Fruit fly (Drosophila melanogaster) whole organism, embryonic: ENCODE data around the gene Usp1.

Experiments used
- Atf-2 ChIP-seq: fragments of 200-800 bp; sonication (Bioruptor generic); optimal IDR thresholded peaks from 2 replicates; lab custom pipeline; 2016; ENCODE audit warnings: missing biosample characterization, missing genetic modification characterization
- Bgb ChIP-seq: fragments of 200-800 bp; sonication (Bioruptor generic); IDR thresholded peaks from 2 replicates; pipeline ENCODE4 v1.3.6; 2022; ENCODE audit warnings: missing biosample characterization, missing genetic modification characterization; ENCODE audit not compliant: partially characterized antibody
- CG11560 ChIP-seq: fragments of 200-800 bp; sonication (Bioruptor generic); IDR thresholded peaks from 3 replicates; pipeline ENCODE4 v1.3.6; 2022; ENCODE audit warnings: missing biosample characterization, missing genetic modification characterization
- CG12299 ChIP-seq: fragments of 200-800 bp; sonication (Bioruptor generic); optimal IDR thresholded peaks from 2 replicates; lab custom pipeline; 2018; ENCODE audit warnings: missing biosample characterization, mild to moderate bottlenecking, missing genetic modification characterization
- CG1647 ChIP-seq: fragments of 200-800 bp; sonication (Bioruptor generic); optimal IDR thresholded peaks from 3 replicates; lab custom pipeline; 2016; ENCODE audit warnings: missing biosample characterization, missing genetic modification characterization
- CG16815 ChIP-seq: fragments of 200-800 bp; sonication (Bioruptor generic); optimal IDR thresholded peaks from 3 replicates; lab custom pipeline; 2017; ENCODE audit warnings: missing biosample characterization, mild to moderate bottlenecking, missing genetic modification characterization
- CG17385 ChIP-seq: fragments of 200-800 bp; sonication (Bioruptor generic); optimal IDR thresholded peaks from 3 replicates; lab custom pipeline; 2018; ENCODE audit warnings: missing biosample characterization, mild to moderate bottlenecking, missing genetic modification characterization
- CG18599 ChIP-seq: fragments of 200-800 bp; sonication (Bioruptor generic); optimal IDR thresholded peaks from 3 replicates; lab custom pipeline; 2017; ENCODE audit warnings: missing biosample characterization, missing genetic modification characterization, mild to moderate bottlenecking, moderate library complexity, missing genetic modification reagents
- CG2120 ChIP-seq: fragments of 200-800 bp; sonication (Bioruptor generic); optimal IDR thresholded peaks from 3 replicates; lab custom pipeline; 2016; ENCODE audit warnings: missing biosample characterization, missing genetic modification characterization
- CG2129 ChIP-seq: fragments of 200-800 bp; sonication (Bioruptor generic); IDR thresholded peaks from 2 replicates; pipeline ENCODE4 v1.3.6; 2022; ENCODE audit warnings: missing biosample characterization, missing genetic modification characterization; ENCODE audit not compliant: partially characterized antibody
- CG4360 ChIP-seq: fragments of 200-800 bp; sonication (Bioruptor generic); IDR thresholded peaks from 2 replicates; pipeline ENCODE4 v1.3.6; 2022; ENCODE audit warnings: missing biosample characterization, missing genetic modification characterization
- CG43689 ChIP-seq: fragments of 200-800 bp; sonication (Bioruptor generic); IDR thresholded peaks from 2 replicates; pipeline ENCODE4 v1.3.6; 2022; ENCODE audit warnings: missing biosample characterization, missing genetic modification characterization
- CG4404 ChIP-seq: fragments of 200-800 bp; sonication (Bioruptor generic); IDR thresholded peaks from 2 replicates; pipeline ENCODE4 v1.3.6; 2022; ENCODE audit warnings: missing biosample characterization, missing genetic modification characterization
- CG6854 ChIP-seq: fragments of 200-800 bp; sonication (Bioruptor generic); optimal IDR thresholded peaks from 3 replicates; lab custom pipeline; 2017; ENCODE audit warnings: missing biosample characterization, mild to moderate bottlenecking, missing genetic modification characterization
- CG8281 ChIP-seq: fragments of 200-800 bp; sonication (Bioruptor generic); optimal IDR thresholded peaks from 2 replicates; lab custom pipeline; 2018; ENCODE audit warnings: missing biosample characterization, mild to moderate bottlenecking, missing genetic modification characterization, moderate library complexity
- CG8478 ChIP-seq: fragments of >200 bp; optimal IDR thresholded peaks from 2 replicates; lab custom pipeline; 2018
- CG8944 ChIP-seq: fragments of 200-800 bp; sonication (Bioruptor generic); optimal IDR thresholded peaks from 3 replicates; lab custom pipeline; 2016; ENCODE audit warnings: missing biosample characterization, missing genetic modification characterization
- CG9932 ChIP-seq: fragments of 200-800 bp; sonication (Bioruptor generic); IDR thresholded peaks from 2 replicates; pipeline ENCODE4 v1.3.6; 2022; ENCODE audit warnings: missing biosample characterization, missing genetic modification characterization
- Dbx ChIP-seq: fragments of 200-800 bp; sonication (Bioruptor generic); IDR thresholded peaks from 3 replicates; pipeline ENCODE4 v1.3.6; 2022; ENCODE audit warnings: missing biosample characterization, missing genetic modification characterization
- Dref ChIP-seq: fragments of 200-800 bp; sonication (Bioruptor generic); IDR thresholded peaks from 2 replicates; pipeline ENCODE4 v1.3.6; 2022; ENCODE audit warnings: missing biosample characterization, missing genetic modification characterization
- Ets65A ChIP-seq: fragments of 200-800 bp; sonication (Bioruptor generic); peaks from one replicate; lab custom pipeline; 2016; ENCODE audit warnings: missing biosample characterization, missing genetic modification characterization
- Ets97D ChIP-seq: fragments of 200-800 bp; sonication (Bioruptor generic); optimal IDR thresholded peaks from 3 replicates; lab custom pipeline; 2016; ENCODE audit warnings: missing biosample characterization, missing genetic modification characterization
- Gug ChIP-seq: fragments of 200-800 bp; sonication (Bioruptor generic); IDR thresholded peaks from 4 replicates; pipeline ENCODE4 v1.3.6; 2022; ENCODE audit warnings: missing biosample characterization, missing genetic modification characterization
- Hr78 ChIP-seq, 2 experiments: fragments of 200-800 bp in 1 of 2; fragments of >200 bp in 1 of 2; sonication (Bioruptor generic) in 1 of 2; optimal IDR thresholded peaks; 2 replicates each; lab custom pipeline; 2017 to 2019; ENCODE audit warnings: missing biosample characterization in 2 of 2, missing genetic modification characterization in 2 of 2, mild to moderate bottlenecking in 1 of 2, moderate library complexity in 1 of 2
- Med ChIP-seq: fragments of 200-800 bp; sonication (Bioruptor generic); peaks from one replicate; lab custom pipeline; 2016; ENCODE audit warnings: missing biosample characterization, missing genetic modification characterization, mild to moderate bottlenecking, inconsistent platforms, moderate library complexity
- NFAT ChIP-seq: fragments of 200-800 bp; sonication (Bioruptor generic); IDR thresholded peaks from 2 replicates; pipeline ENCODE4 v1.3.6; 2022; ENCODE audit warnings: missing biosample characterization, missing genetic modification characterization
- Ravus ChIP-seq: fragments of 200-800 bp; sonication (Bioruptor generic); IDR thresholded peaks from 2 replicates; pipeline ENCODE4 v1.3.6; 2022; ENCODE audit warnings: missing biosample characterization, missing genetic modification characterization
- Six4 ChIP-seq: fragments of 200-800 bp; sonication (Bioruptor generic); optimal IDR thresholded peaks from 2 replicates; lab custom pipeline; 2016; ENCODE audit warnings: missing biosample characterization, missing genetic modification characterization
- amos ChIP-seq: fragments of 200-800 bp; sonication (Bioruptor generic); IDR thresholded peaks from 2 replicates; pipeline ENCODE4 v1.3.6; 2022; ENCODE audit warnings: missing biosample characterization, missing genetic modification characterization; ENCODE audit not compliant: partially characterized antibody
- ase ChIP-seq: fragments of 200-800 bp; sonication (Bioruptor generic); IDR thresholded peaks from 3 replicates; pipeline ENCODE4 v1.3.6; 2022; ENCODE audit warnings: missing biosample characterization, missing genetic modification characterization
- bab2 ChIP-seq: fragments of 200-800 bp; sonication (Bioruptor generic); optimal IDR thresholded peaks from 2 replicates; lab custom pipeline; 2016; ENCODE audit warnings: missing biosample characterization, missing genetic modification characterization
- br ChIP-seq: fragments of >200 bp; optimal IDR thresholded peaks from 2 replicates; lab custom pipeline; 2017
- bsh ChIP-seq, 2 experiments: fragments of 200-800 bp; sonication (Bioruptor generic); optimal IDR thresholded peaks; 2 replicates each; lab custom pipeline; 2017 to 2018; ENCODE audit warnings: mild to moderate bottlenecking in 2 of 2, missing biosample characterization in 2 of 2, missing genetic modification characterization in 2 of 2, moderate library complexity in 1 of 2
- cad ChIP-seq: fragments of >200 bp; optimal IDR thresholded peaks from 2 replicates; lab custom pipeline; 2017; ENCODE audit warnings: missing biosample characterization, missing genetic modification characterization
- corto ChIP-seq: fragments of 200-800 bp; sonication (Bioruptor generic); optimal IDR thresholded peaks from 2 replicates; lab custom pipeline; 2016; ENCODE audit warnings: missing biosample characterization, mild to moderate bottlenecking, missing genetic modification characterization, moderate library complexity
- crp ChIP-seq, 2 experiments: fragments of 200-800 bp; sonication (Bioruptor generic); optimal IDR thresholded peaks; 2 replicates in 1 of 2; 3 replicates in 1 of 2; lab custom pipeline; 2017; ENCODE audit warnings: missing biosample characterization in 2 of 2, missing genetic modification characterization in 2 of 2, mild to moderate bottlenecking in 1 of 2, moderate library complexity in 1 of 2
- gem ChIP-seq: fragments of 200-800 bp; sonication (Bioruptor generic); optimal IDR thresholded peaks from 2 replicates; lab custom pipeline; 2019; ENCODE audit warnings: missing biosample characterization, mild to moderate bottlenecking, missing genetic modification characterization, moderate library complexity
- lab ChIP-seq: fragments of 200-800 bp; sonication (Bioruptor generic); optimal IDR thresholded peaks from 3 replicates; lab custom pipeline; 2017; ENCODE audit warnings: missing biosample characterization, missing genetic modification characterization, mild to moderate bottlenecking, moderate library complexity, missing genetic modification reagents
- lbe ChIP-seq: fragments of 200-800 bp; sonication (Bioruptor generic); optimal IDR thresholded peaks from 2 replicates; lab custom pipeline; 2016; ENCODE audit warnings: missing biosample characterization, mild to moderate bottlenecking, missing genetic modification characterization
- lmd ChIP-seq: fragments of 200-800 bp; sonication (Bioruptor generic); IDR thresholded peaks from 2 replicates; pipeline ENCODE4 v1.3.6; 2022; ENCODE audit warnings: missing biosample characterization, missing genetic modification characterization
- mam ChIP-seq: fragments of 200-800 bp; sonication (Bioruptor generic); optimal IDR thresholded peaks from 3 replicates; lab custom pipeline; 2016; ENCODE audit warnings: missing biosample characterization, missing genetic modification characterization
- mld ChIP-seq: fragments of 200-800 bp; sonication (Bioruptor generic); IDR thresholded peaks from 3 replicates; pipeline ENCODE4 v1.3.6; 2022; ENCODE audit warnings: missing biosample characterization, missing genetic modification characterization; ENCODE audit not compliant: partially characterized antibody
- nom ChIP-seq: fragments of 200-800 bp; sonication (Bioruptor generic); optimal IDR thresholded peaks from 2 replicates; lab custom pipeline; 2017; ENCODE audit warnings: missing biosample characterization, missing genetic modification characterization, mild to moderate bottlenecking, moderate library complexity, missing genetic modification reagents
- pan ChIP-seq, 4 experiments: fragments of >200 bp in 3 of 4; fragments of 200-800 bp in 1 of 4; sonication (Bioruptor generic) in 1 of 4; optimal IDR thresholded peaks in 3 of 4; IDR thresholded peaks in 1 of 4; 2 replicates each; pipeline versions ENCODE4 v1.3.6 to Lab custom; 2017 to 2022; ENCODE audit warnings: missing biosample characterization in 2 of 4, missing genetic modification characterization in 2 of 4, mixed read lengths in 1 of 4
- row ChIP-seq: fragments of 200-800 bp; sonication (Bioruptor generic); IDR thresholded peaks from 3 replicates; pipeline ENCODE4 v1.3.6; 2022; ENCODE audit warnings: missing biosample characterization, missing genetic modification characterization
- sens ChIP-seq: fragments of 200-800 bp; sonication (Bioruptor generic); peaks from one replicate; lab custom pipeline; 2016; ENCODE audit warnings: missing biosample characterization, missing genetic modification characterization
- slbo ChIP-seq: fragments of 200-800 bp; sonication (Bioruptor generic); IDR thresholded peaks from 2 replicates; pipeline ENCODE4 v1.3.6; 2022; ENCODE audit warnings: missing biosample characterization, missing genetic modification characterization
- zf30C ChIP-seq: fragments of 200-800 bp; sonication (Bioruptor generic); optimal IDR thresholded peaks from 3 replicates; lab custom pipeline; 2018; ENCODE audit warnings: missing biosample characterization, mild to moderate bottlenecking, missing genetic modification characterization

The Usp1 gene

dm6 chr3R:29199807-29200693 lies 28.9 kb upstream of the Usp1 start, which contains the start of gene CG11899 (continued):
- TF ChIP-seq lab (peak; percentile 21), Ravus (GFP tag; lab: Robert Waterston, UW) (no peak), CG9932 (GFP tag; lab: Robert Waterston, UW) (0 out of 2 replicates have a peak, but pooled peaks have one; percentile 32), corto (GFP tag; lab: Kevin White, UChicago) (peak; percentile 77), NFAT (GFP tag; lab: Robert Waterston, UW) (0 out of 2 replicates have a peak, but pooled peaks have one; percentile 23), Bgb (0 out of 2 replicates have a peak, but pooled peaks have one; percentile 42), mld (GFP tag; lab: Robert Waterston, UW) (no peak), Six4 (GFP tag; lab: Kevin White, UChicago) (no peak), Atf-2 (GFP tag; lab: Kevin White, UChicago) (no peak), CG8281 (tag; lab: Kevin White, UChicago) (no peak), row (GFP tag; lab: Robert Waterston, UW) (0 out of 3 replicates have a peak, but pooled peaks have one; percentile 12), CG8944 (GFP tag; lab: Kevin White, UChicago) (no peak), cad (GFP tag; lab: Kevin White, UChicago) (no peak), br (lab: Kevin White, UChicago) (no peak), Dref (no peak), CG6854 (GFP tag; lab: Kevin White, UChicago) (no peak), sens (GFP tag; lab: Kevin White, UChicago) (peak; percentile 63), CG8478 (lab: Kevin White, UChicago) (no peak), slbo (GFP tag; lab: Robert Waterston, UW) (0 out of 2 replicates have a peak, but pooled peaks have one; percentile 32), pan (optimal IDR thresholded peaks at IDR 0.05; lab: Kevin White, UChicago) (no peak), pan (GFP tag; optimal IDR thresholded peaks at IDR 0.05 in 1 of 2, IDR thresholded peaks at IDR 0.05 in 1 of 2) (no peak), CG17385 (GFP tag; lab: Kevin White, UChicago) (no peak), nom (GFP tag; lab: Kevin White, UChicago) (peak; percentile 89), CG43689 (GFP tag; lab: Robert Waterston, UW) (no peak), Dbx (peak; percentile 45; the same call in 1 of the 3 replicates), CG2129 (no peak), CG16815 (GFP tag; lab: Kevin White, UChicago) (no peak), amos (GFP tag; lab: Robert Waterston, UW) (0 out of 2 replicates have a peak, but pooled peaks have one; percentile 17), gem (tag; lab: Kevin White, UChicago) (no peak), mam (GFP tag; lab: Kevin White, UChicago) (peak; percentile 7), zf30C (GFP tag; lab: Kevin White, UChicago) (no peak), Hr78 (GFP tag; optimal IDR thresholded peaks at IDR 0.05; lab: Kevin White, UChicago) (peak in 1 of 2 experiments; percentile 37), Gug (GFP tag; lab: Robert Waterston, UW) (peak; percentile 75; the same call in 3 of the 4 replicates), Ets65A (GFP tag; lab: Kevin White, UChicago) (peak; percentile 53), lmd (GFP tag; lab: Robert Waterston, UW) (peak; percentile 23; the same call in 1 of the 2 replicates), CG1647 (GFP tag; lab: Kevin White, UChicago) (no peak), bab2 (GFP tag; lab: Kevin White, UChicago) (peak; percentile 7), bsh (GFP tag; optimal IDR thresholded peaks at IDR 0.05; lab: Kevin White, UChicago) (peak in 1 of 2 experiments; percentile 47), crp (GFP tag; optimal IDR thresholded peaks at IDR 0.05; lab: Kevin White, UChicago) (no peak), CG4404 (GFP tag; lab: Robert Waterston, UW) (peak; percentile 21; the same call in 1 of the 2 replicates), CG12299 (no peak), Med (GFP tag; lab: Kevin White, UChicago) (peak; percentile 79), CG11560 (tag; lab: Robert Waterston, UW) (no peak), Ets97D (GFP tag; lab: Kevin White, UChicago) (no peak), CG18599 (peak; percentile 12), CG2120 (GFP tag; lab: Kevin White, UChicago) (peak; percentile 15), ase (GFP tag; lab: Robert Waterston, UW) (no peak), CG4360 (0 out of 2 replicates have a peak, but pooled peaks have one; percentile 34), lbe (GFP tag; lab: Kevin White, UChicago) (peak; percentile 85)
